Fruit fly (Drosophila melanogaster) whole organism, embryonic: Measurements from ENCODE around the gene Nckx30C.
A peak's percentile ranks its signal among the peaks of the same experiment; 100 is the strongest.

Experiments used
- CG10147 ChIP-seq: fragments of 200-800 bp; sonication (Bioruptor generic); optimal IDR thresholded peaks from 2 replicates; lab custom pipeline; 2019; ENCODE audit warnings: missing biosample characterization, mild to moderate bottlenecking, missing genetic modification characterization, moderate library complexity
- CG11723 ChIP-seq: fragments of 200-800 bp; sonication (Bioruptor generic); optimal IDR thresholded peaks from 2 replicates; lab custom pipeline; 2017; ENCODE audit warnings: missing biosample characterization, mild to moderate bottlenecking, missing genetic modification characterization
- CG12769 ChIP-seq: fragments of 200-800 bp; sonication (Bioruptor generic); optimal IDR thresholded peaks from 2 replicates; lab custom pipeline; 2019; ENCODE audit warnings: missing biosample characterization, mild to moderate bottlenecking, missing genetic modification characterization, moderate library complexity
- CG13287 ChIP-seq: fragments of 200-800 bp; sonication (Bioruptor generic); IDR thresholded peaks from 2 replicates; pipeline ENCODE4 v1.3.6; 2022; ENCODE audit warnings: missing biosample characterization, missing genetic modification characterization; ENCODE audit not compliant: partially characterized antibody
- CG15696 ChIP-seq: fragments of 200-800 bp; sonication (Bioruptor generic); optimal IDR thresholded peaks from 2 replicates; lab custom pipeline; 2019; ENCODE audit warnings: missing biosample characterization, mild to moderate bottlenecking, missing genetic modification characterization, moderate library complexity
- CG17359 ChIP-seq: fragments of 200-800 bp; sonication (Bioruptor generic); optimal IDR thresholded peaks from 3 replicates; lab custom pipeline; 2018; ENCODE audit warnings: missing biosample characterization, mild to moderate bottlenecking, missing genetic modification characterization, moderate library complexity
- CG17568 ChIP-seq: fragments of 200-800 bp; sonication (Bioruptor generic); optimal IDR thresholded peaks from 2 replicates; lab custom pipeline; 2018; ENCODE audit warnings: missing biosample characterization, mild to moderate bottlenecking, missing genetic modification characterization, moderate library complexity
- CG17829 ChIP-seq: fragments of 200-800 bp; optimal IDR thresholded peaks from 2 replicates; lab custom pipeline; 2019; ENCODE audit warnings: missing biosample characterization, mild to moderate bottlenecking, missing genetic modification characterization, moderate library complexity
- CG1792 ChIP-seq: fragments of 200-800 bp; sonication (Bioruptor generic); optimal IDR thresholded peaks from 2 replicates; lab custom pipeline; 2016; ENCODE audit warnings: missing biosample characterization, missing genetic modification characterization
- CG2199 ChIP-seq: fragments of 200-800 bp; sonication (Bioruptor generic); IDR thresholded peaks from 3 replicates; pipeline ENCODE4 v1.3.6; 2022; ENCODE audit warnings: missing biosample characterization, missing genetic modification characterization
- CG34422 ChIP-seq: fragments of 200-800 bp; sonication (Bioruptor generic); IDR thresholded peaks from 3 replicates; pipeline ENCODE4 v1.3.6; 2022; ENCODE audit warnings: missing biosample characterization, missing genetic modification characterization
- CG42726 ChIP-seq: fragments of 200-800 bp; sonication (Bioruptor generic); IDR thresholded peaks from 2 replicates; pipeline ENCODE4 v1.3.6; 2022; ENCODE audit warnings: missing biosample characterization, missing genetic modification characterization; ENCODE audit not compliant: partially characterized antibody
- CG5180 ChIP-seq: fragments of 200-800 bp; sonication (Bioruptor generic); optimal IDR thresholded peaks from 3 replicates; lab custom pipeline; 2017; ENCODE audit warnings: missing biosample characterization, missing genetic modification characterization, mild to moderate bottlenecking, moderate library complexity, missing genetic modification reagents
- CG7963 ChIP-seq: fragments of 200-800 bp; sonication (Bioruptor generic); IDR thresholded peaks from 3 replicates; pipeline ENCODE4 v1.3.6; 2022; ENCODE audit warnings: missing biosample characterization, missing genetic modification characterization; ENCODE audit not compliant: partially characterized antibody
- CG8281 ChIP-seq: fragments of 200-800 bp; sonication (Bioruptor generic); optimal IDR thresholded peaks from 2 replicates; lab custom pipeline; 2018; ENCODE audit warnings: missing biosample characterization, mild to moderate bottlenecking, missing genetic modification characterization, moderate library complexity
- Drgx ChIP-seq: fragments of 200-800 bp; sonication (Bioruptor generic); IDR thresholded peaks from 2 replicates; pipeline ENCODE4 v1.3.6; 2022; ENCODE audit warnings: missing biosample characterization, missing genetic modification characterization
- ERR ChIP-seq: fragments of 200-800 bp; sonication (Bioruptor generic); optimal IDR thresholded peaks from 2 replicates; lab custom pipeline; 2016; ENCODE audit warnings: missing biosample characterization, missing genetic modification characterization
- Hr3 ChIP-seq: fragments of 200-800 bp; sonication (Bioruptor generic); optimal IDR thresholded peaks from 3 replicates; lab custom pipeline; 2016; ENCODE audit warnings: missing biosample characterization, missing genetic modification characterization
- MESR4 ChIP-seq: fragments of 200-800 bp; sonication (Bioruptor generic); optimal IDR thresholded peaks from 2 replicates; lab custom pipeline; 2018; ENCODE audit warnings: missing biosample characterization, mild to moderate bottlenecking, missing genetic modification characterization, moderate library complexity
- Med ChIP-seq: fragments of 200-800 bp; sonication (Bioruptor generic); peaks from one replicate; lab custom pipeline; 2016; ENCODE audit warnings: missing biosample characterization, missing genetic modification characterization, mild to moderate bottlenecking, inconsistent platforms, moderate library complexity
- Pdp1 ChIP-seq, 2 experiments: fragments of 200-800 bp; sonication (Bioruptor generic); optimal IDR thresholded peaks; 3 replicates each; lab custom pipeline; 2016; ENCODE audit warnings: missing biosample characterization in 2 of 2, missing genetic modification characterization in 2 of 2, mild to moderate bottlenecking in 1 of 2, moderate library complexity in 1 of 2
- Ptx1 ChIP-seq: fragments of 200-800 bp; sonication (Bioruptor generic); IDR thresholded peaks from 2 replicates; pipeline ENCODE4 v1.3.6; 2022; ENCODE audit warnings: missing biosample characterization, missing genetic modification characterization
- Tbp ChIP-seq: fragments of >200 bp; optimal IDR thresholded peaks from 2 replicates; lab custom pipeline; 2018; ENCODE audit warnings: missing biosample characterization, missing genetic modification characterization
- amos ChIP-seq: fragments of 200-800 bp; sonication (Bioruptor generic); IDR thresholded peaks from 2 replicates; pipeline ENCODE4 v1.3.6; 2022; ENCODE audit warnings: missing biosample characterization, missing genetic modification characterization; ENCODE audit not compliant: partially characterized antibody
- cas ChIP-seq: fragments of 200-800 bp; sonication (Bioruptor generic); IDR thresholded peaks from 2 replicates; pipeline ENCODE4 v1.3.6; 2022; ENCODE audit warnings: missing biosample characterization, missing genetic modification characterization
- chinmo ChIP-seq: fragments of 200-800 bp; sonication (Bioruptor generic); IDR thresholded peaks from 4 replicates; pipeline ENCODE4 v1.3.6; 2022; ENCODE audit warnings: missing biosample characterization, missing genetic modification characterization; ENCODE audit not compliant: partially characterized antibody
- ci ChIP-seq: fragments of 200-800 bp; sonication (Bioruptor generic); IDR thresholded peaks from 3 replicates; pipeline ENCODE4 v1.3.6; 2022; ENCODE audit warnings: missing biosample characterization, missing genetic modification characterization
- dm ChIP-seq: fragments of 200-800 bp; sonication (Bioruptor generic); optimal IDR thresholded peaks from 3 replicates; lab custom pipeline; 2016; ENCODE audit warnings: missing biosample characterization, missing genetic modification characterization
- eve ChIP-seq, 2 experiments: fragments of >200 bp; optimal IDR thresholded peaks; 2 replicates each; lab custom pipeline; 2017; ENCODE audit warnings: missing biosample characterization in 2 of 2, missing genetic modification characterization in 2 of 2
- exex ChIP-seq: fragments of 200-800 bp; sonication (Bioruptor generic); optimal IDR thresholded peaks from 4 replicates; lab custom pipeline; 2018; ENCODE audit warnings: missing biosample characterization, mild to moderate bottlenecking, missing genetic modification characterization, moderate library complexity
- ftz-f1 ChIP-seq: fragments of 200-800 bp; sonication (Bioruptor generic); optimal IDR thresholded peaks from 2 replicates; lab custom pipeline; 2016; ENCODE audit warnings: missing biosample characterization, missing genetic modification characterization
- her ChIP-seq: fragments of 200-800 bp; sonication (Bioruptor generic); optimal IDR thresholded peaks from 2 replicates; lab custom pipeline; 2016; ENCODE audit warnings: missing biosample characterization, missing genetic modification characterization
- hkb ChIP-seq, 2 experiments: fragments of 200-800 bp in 1 of 2; fragments of >200 bp in 1 of 2; sonication (Bioruptor generic) in 1 of 2; IDR thresholded peaks in 1 of 2; optimal IDR thresholded peaks in 1 of 2; 2 replicates each; pipeline versions ENCODE4 v1.3.6 to Lab custom; 2017 to 2022; ENCODE audit warnings: missing biosample characterization in 1 of 2, missing genetic modification characterization in 1 of 2
- klu ChIP-seq: fragments of 200-800 bp; sonication (Bioruptor generic); IDR thresholded peaks from 2 replicates; pipeline ENCODE4 v1.3.6; 2022; ENCODE audit warnings: missing biosample characterization, missing genetic modification characterization
- lbe ChIP-seq: fragments of 200-800 bp; sonication (Bioruptor generic); optimal IDR thresholded peaks from 2 replicates; lab custom pipeline; 2016; ENCODE audit warnings: missing biosample characterization, mild to moderate bottlenecking, missing genetic modification characterization
- nmo ChIP-seq: fragments of 200-800 bp; sonication (Bioruptor generic); optimal IDR thresholded peaks from 2 replicates; lab custom pipeline; 2018; ENCODE audit warnings: missing biosample characterization, mild to moderate bottlenecking, missing genetic modification characterization, moderate library complexity
- nom ChIP-seq: fragments of 200-800 bp; sonication (Bioruptor generic); optimal IDR thresholded peaks from 2 replicates; lab custom pipeline; 2017; ENCODE audit warnings: missing biosample characterization, missing genetic modification characterization, mild to moderate bottlenecking, moderate library complexity, missing genetic modification reagents
- pros ChIP-seq: fragments of 200-800 bp; sonication (Bioruptor generic); optimal IDR thresholded peaks from 3 replicates; lab custom pipeline; 2019; ENCODE audit warnings: missing biosample characterization, mild to moderate bottlenecking, missing genetic modification characterization, moderate library complexity
- sens ChIP-seq: fragments of 200-800 bp; sonication (Bioruptor generic); peaks from one replicate; lab custom pipeline; 2016; ENCODE audit warnings: missing biosample characterization, missing genetic modification characterization
- sima ChIP-seq: fragments of 200-800 bp; sonication (Bioruptor generic); optimal IDR thresholded peaks from 2 replicates; lab custom pipeline; 2016; ENCODE audit warnings: missing biosample characterization, missing genetic modification characterization
- sqz ChIP-seq: fragments of 200-800 bp; sonication (Bioruptor generic); optimal IDR thresholded peaks from 3 replicates; lab custom pipeline; 2018; ENCODE audit warnings: missing biosample characterization, mild to moderate bottlenecking, missing genetic modification characterization
- stc ChIP-seq: fragments of 200-800 bp; sonication (Bioruptor generic); IDR thresholded peaks from 2 replicates; pipeline ENCODE4 v1.3.6; 2022; ENCODE audit warnings: missing biosample characterization, missing genetic modification characterization
- vvl ChIP-seq: fragments of 200-800 bp; sonication (Bioruptor generic); IDR thresholded peaks from 2 replicates; pipeline ENCODE4 v1.3.6; 2022; ENCODE audit warnings: missing biosample characterization, missing genetic modification characterization

The Nckx30C gene

dm6 chr2L:9707514-9708094 is 38.7 kb downstream of the Nckx30C start:
- peak; percentile 40 for TF ChIP-seq Med (GFP tag; lab: Kevin White, UChicago)
- peak; percentile 52 for TF ChIP-seq sens (GFP tag; lab: Kevin White, UChicago)
- peak; percentile 9 for TF ChIP-seq CG17568 (GFP tag; lab: Kevin White, UChicago)
- TF ChIP-seq lbe, result peak; percentile 27
- TF ChIP-seq CG11723 (GFP tag; lab: Kevin White, UChicago), result no peak
- TF ChIP-seq chinmo (GFP tag; lab: Robert Waterston, UW), result 0 out of 4 replicates have a peak, but pooled peaks have one; percentile 31
- TF ChIP-seq CG17359 (tag; lab: Kevin White, UChicago), result no peak
- peak in 1 of 2 experiments; percentile 96 for TF ChIP-seq Pdp1 (GFP tag; optimal IDR thresholded peaks at IDR 0.05; lab: Kevin White, UChicago)
- no peak for TF ChIP-seq ERR (GFP tag; lab: Kevin White, UChicago)

- TF ChIP-seq Ptx1 (GFP tag; lab: Robert Waterston, UW), result no peak
- TF ChIP-seq CG1792 (GFP tag; lab: Kevin White, UChicago), result no peak
- no peak for TF ChIP-seq CG15696
- TF ChIP-seq sens (GFP tag; lab: Kevin White, UChicago), result peak; percentile 48
- TF ChIP-seq nom, result peak; percentile 77
- 0 out of 4 replicates have a peak, but pooled peaks have one; percentile 5 for TF ChIP-seq chinmo (GFP tag; lab: Robert Waterston, UW)
- peak; percentile 36 for TF ChIP-seq ftz-f1 (GFP tag; lab: Kevin White, UChicago)
- TF ChIP-seq Drgx (GFP tag; lab: Robert Waterston, UW), result peak; percentile 53; the same call in 1 of the 2 replicates
- TF ChIP-seq CG2199, result 0 out of 3 replicates have a peak, but pooled peaks have one; percentile 58
These were observed 39.2 kb downstream of the Nckx30C start for dm6 chr2L:9707103-9707502.

- TF ChIP-seq amos (GFP tag; lab: Robert Waterston, UW) (peak; percentile 34; the same call in 1 of the 2 replicates), stc (GFP tag; lab: Robert Waterston, UW) (peak; percentile 24; the same call in 1 of the 2 replicates), dm (peak; percentile 8), CG5180 (GFP tag; lab: Kevin White, UChicago) (peak; percentile 23), sqz (peak; percentile 76), cas (GFP tag; lab: Robert Waterston, UW) (0 out of 2 replicates have a peak, but pooled peaks have one; percentile 14), nmo (GFP tag; lab: Kevin White, UChicago) (no peak), sima (GFP tag; lab: Kevin White, UChicago) (no peak), CG13287 (peak; percentile 39; the same call in 1 of the 2 replicates), MESR4 (peak; percentile 11), her (GFP tag; lab: Kevin White, UChicago) (peak; percentile 34), pros (GFP tag; lab: Kevin White, UChicago) (peak; percentile 19), exex (tag; lab: Kevin White, UChicago) (peak; percentile 0), lbe (peak; percentile 48), eve (GFP tag; optimal IDR thresholded peaks at IDR 0.05; lab: Kevin White, UChicago) (peak in 1 of 2 experiments; percentile 43), CG8281 (peak; percentile 40), CG12769 (tag; lab: Kevin White, UChicago) (peak; percentile 7), hkb (optimal IDR thresholded peaks at IDR 0.05; lab: Kevin White, UChicago) (no peak), hkb (GFP tag; IDR thresholded peaks at IDR 0.05; lab: Robert Waterston, UW) (peak; percentile 56; the same call in 1 of the 2 replicates), klu (no peak), CG17829 (tag; lab: Kevin White, UChicago) (peak; percentile 5), CG17359 (tag; lab: Kevin White, UChicago) (peak; percentile 21), ci (GFP tag; lab: Robert Waterston, UW) (peak; percentile 27; the same call in 1 of the 3 replicates), chinmo (GFP tag; lab: Robert Waterston, UW) (peak; percentile 77; the same call in 1 of the 4 replicates), CG7963 (0 out of 3 replicates have a peak, but pooled peaks have one; percentile 30), CG10147 (peak; percentile 11), vvl (GFP tag; lab: Robert Waterston, UW) (peak; percentile 56; the same call in 1 of the 2 replicates), Hr3 (no peak), Tbp (GFP tag; lab: Kevin White, UChicago) (no peak), CG34422 (peak; percentile 78; the same call in 1 of the 3 replicates), CG42726 (GFP tag; lab: Robert Waterston, UW) (peak; percentile 59; the same call in 1 of the 2 replicates)
These were observed 40.4 kb downstream of the Nckx30C start, which contains the start of gene CG31710 for dm6 chr2L:9705872-9706317. CG31710 (minus strand) TSS chr2L:9705954.
